Fruit fly (Drosophila melanogaster): ENCODE results near the gene CG32588.

The CG32588 gene

dm6 chrX:15206536-15206935 lies at the start of gene CG32588:
Gene CG32588, minus strand, starts transcription at chrX:15206636.
- TF ChIP-seq Myc (optimal IDR thresholded peaks at IDR 0.05) (no peak), psq (optimal IDR thresholded peaks at IDR 0.05) (no peak), h (optimal IDR thresholded peaks at IDR 0.05) (no peak), Sin3A (optimal IDR thresholded peaks at IDR 0.05) (no peak), insv (optimal IDR thresholded peaks at IDR 0.05) (no peak), ttk (optimal IDR thresholded peaks at IDR 0.05) (no peak)

- TF ChIP-seq h (optimal IDR thresholded peaks at IDR 0.05) = no peak
- TF ChIP-seq Sin3A (optimal IDR thresholded peaks at IDR 0.05) = no peak
- TF ChIP-seq Myc (optimal IDR thresholded peaks at IDR 0.05) = no peak
- no peak for TF ChIP-seq psq (optimal IDR thresholded peaks at IDR 0.05)
- no peak for TF ChIP-seq ttk (optimal IDR thresholded peaks at IDR 0.05)
- no peak for TF ChIP-seq insv (optimal IDR thresholded peaks at IDR 0.05)
Observed at dm6 chrX:15244813-15245212, 38.4 kb upstream of the CG32588 start, which contains the start of gene PPYR1. Gene PPYR1, minus strand, starts transcription at chrX:15244913.

dm6 chrX:15235252-15235651 lies 28.8 kb upstream of the CG32588 start:
- TF ChIP-seq Myc (optimal IDR thresholded peaks at IDR 0.05) (no peak), ttk (optimal IDR thresholded peaks at IDR 0.05) (no peak), insv (optimal IDR thresholded peaks at IDR 0.05) (no peak), psq (optimal IDR thresholded peaks at IDR 0.05) (no peak), Sin3A (optimal IDR thresholded peaks at IDR 0.05) (no peak), h (optimal IDR thresholded peaks at IDR 0.05) (no peak)

dm6 chrX:15229775-15230174 lies 23.3 kb upstream of the CG32588 start, which contains the start of gene CG9101:
Gene CG9101, minus strand, starts transcription at chrX:15229875.
- TF ChIP-seq insv (optimal IDR thresholded peaks at IDR 0.05) (no peak), Myc (optimal IDR thresholded peaks at IDR 0.05) (no peak), Sin3A (optimal IDR thresholded peaks at IDR 0.05) (no peak), psq (optimal IDR thresholded peaks at IDR 0.05) (no peak), ttk (optimal IDR thresholded peaks at IDR 0.05) (no peak), h (optimal IDR thresholded peaks at IDR 0.05) (no peak)

- TF ChIP-seq insv (optimal IDR thresholded peaks at IDR 0.05) = no peak
- TF ChIP-seq psq (optimal IDR thresholded peaks at IDR 0.05) = no peak
- no peak for TF ChIP-seq h (optimal IDR thresholded peaks at IDR 0.05)
- TF ChIP-seq Myc (optimal IDR thresholded peaks at IDR 0.05) = no peak
- TF ChIP-seq ttk (optimal IDR thresholded peaks at IDR 0.05) = no peak
- TF ChIP-seq Sin3A (optimal IDR thresholded peaks at IDR 0.05) = no peak
Observed at dm6 chrX:15223482-15223881, 17.0 kb upstream of the CG32588 start, which contains the start of gene CG43076. Gene CG43076, minus strand, starts transcription at chrX:15223582.

- TF ChIP-seq Sin3A (optimal IDR thresholded peaks at IDR 0.05) (no peak), psq (optimal IDR thresholded peaks at IDR 0.05) (no peak), ttk (optimal IDR thresholded peaks at IDR 0.05) (no peak), Myc (optimal IDR thresholded peaks at IDR 0.05) (no peak), insv (optimal IDR thresholded peaks at IDR 0.05) (no peak), h (optimal IDR thresholded peaks at IDR 0.05) (no peak)
Observed at dm6 chrX:15221076-15221475, 14.6 kb upstream of the CG32588 start, which contains the start of gene CG43075. Gene CG43075, minus strand, starts transcription at chrX:15221176.

- TF ChIP-seq h (optimal IDR thresholded peaks at IDR 0.05) (no peak), Myc (optimal IDR thresholded peaks at IDR 0.05) (no peak), psq (optimal IDR thresholded peaks at IDR 0.05) (no peak), insv (optimal IDR thresholded peaks at IDR 0.05) (no peak), ttk (optimal IDR thresholded peaks at IDR 0.05) (no peak), Sin3A (optimal IDR thresholded peaks at IDR 0.05) (no peak)
Observed at dm6 chrX:15216048-15216447, 9.6 kb upstream of the CG32588 start.

dm6 chrX:15210086-15210485 lies 3.6 kb upstream of the CG32588 start, which contains the start of gene CG5662:
Gene CG5662, plus strand, starts transcription at chrX:15210386.
- no peak for TF ChIP-seq Sin3A (optimal IDR thresholded peaks at IDR 0.05)
- no peak for TF ChIP-seq psq (optimal IDR thresholded peaks at IDR 0.05)
- TF ChIP-seq ttk (optimal IDR thresholded peaks at IDR 0.05) = no peak
- no peak for TF ChIP-seq insv (optimal IDR thresholded peaks at IDR 0.05)

dm6 chrX:15203634-15204033 lies 2.8 kb downstream of the CG32588 start:
- TF ChIP-seq Myc (optimal IDR thresholded peaks at IDR 0.05) (no peak), insv (optimal IDR thresholded peaks at IDR 0.05) (no peak), ttk (optimal IDR thresholded peaks at IDR 0.05) (no peak), h (optimal IDR thresholded peaks at IDR 0.05) (no peak), psq (optimal IDR thresholded peaks at IDR 0.05) (no peak), Sin3A (optimal IDR thresholded peaks at IDR 0.05) (no peak)

- TF ChIP-seq Myc (optimal IDR thresholded peaks at IDR 0.05) = no peak
Observed at dm6 chrX:15199845-15200432, 6.5 kb downstream of the CG32588 start.

- TF ChIP-seq ttk (optimal IDR thresholded peaks at IDR 0.05) = no peak
- no peak for TF ChIP-seq insv (optimal IDR thresholded peaks at IDR 0.05)
- no peak for TF ChIP-seq Myc (optimal IDR thresholded peaks at IDR 0.05)
- TF ChIP-seq psq (optimal IDR thresholded peaks at IDR 0.05) = no peak
- TF ChIP-seq h (optimal IDR thresholded peaks at IDR 0.05) = no peak
- TF ChIP-seq Sin3A (optimal IDR thresholded peaks at IDR 0.05) = no peak
Observed at dm6 chrX:15175171-15175883, 31.1 kb downstream of the CG32588 start, which contains the start of gene CG43737. Gene CG43737, plus strand, starts transcription at chrX:15175441.

- no peak for TF ChIP-seq ttk (optimal IDR thresholded peaks at IDR 0.05)
- no peak for TF ChIP-seq Sin3A (optimal IDR thresholded peaks at IDR 0.05)
- no peak for TF ChIP-seq h (optimal IDR thresholded peaks at IDR 0.05)
- no peak for TF ChIP-seq insv (optimal IDR thresholded peaks at IDR 0.05)
- no peak for TF ChIP-seq Myc (optimal IDR thresholded peaks at IDR 0.05)
- no peak for TF ChIP-seq psq (optimal IDR thresholded peaks at IDR 0.05)
Observed at dm6 chrX:15164879-15165278, 41.6 kb downstream of the CG32588 start.

Data from Kc167 (cell line).